Fruit fly (Drosophila melanogaster): ENCODE measurements around the gene CG11029.

DNA sequence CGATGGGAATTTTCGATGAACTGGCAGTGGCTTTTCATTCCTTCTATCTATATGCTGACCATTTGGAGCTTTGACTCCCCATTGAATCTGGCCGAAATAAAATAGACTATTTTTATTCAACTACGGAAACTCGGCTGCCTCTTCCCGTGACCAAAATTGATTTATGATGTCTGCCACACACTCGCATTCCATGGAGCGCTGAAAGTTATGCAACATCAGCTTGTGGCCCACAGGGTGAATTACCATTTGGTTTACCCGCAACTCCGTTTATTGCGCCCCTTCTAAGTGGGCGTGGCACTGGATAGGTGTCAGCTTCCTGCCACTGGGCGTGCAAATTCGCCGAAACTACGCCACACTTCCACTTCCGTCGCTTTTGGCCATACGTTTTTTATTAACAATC, 47.1 kb downstream of the CG11029 start:
- TF ChIP-seq Abd-B (GFP tag; optimal IDR thresholded peaks at IDR 0.05), result no peak
- TF ChIP-seq Dfd (GFP tag; optimal IDR thresholded peaks at IDR 0.05), result no peak
- TF ChIP-seq sage (GFP tag; optimal IDR thresholded peaks at IDR 0.05), result no peak
- TF ChIP-seq Hr78 (GFP tag; optimal IDR thresholded peaks at IDR 0.05), result no peak
- TF ChIP-seq usp (GFP tag; optimal IDR thresholded peaks at IDR 0.05), result no peak
- no peak for TF ChIP-seq lola (GFP tag; optimal IDR thresholded peaks at IDR 0.05)
- no peak for TF ChIP-seq pan (optimal IDR thresholded peaks at IDR 0.05)
- no peak for TF ChIP-seq psq (GFP tag; optimal IDR thresholded peaks at IDR 0.05)
- no peak for TF ChIP-seq Hnf4 (GFP tag; optimal IDR thresholded peaks at IDR 0.05)
- no peak for TF ChIP-seq woc (GFP tag; optimal IDR thresholded peaks at IDR 0.05)

All from whole organism, wandering third instar larva.